Fruit fly (Drosophila melanogaster) whole organism, prepupa: ENCODE results near the gene Ythdc1.

ENCODE experiments used
- Blimp-1 ChIP-seq: fragments of 200-800 bp; sonication (Bioruptor generic); optimal IDR thresholded peaks from 3 replicates; lab custom pipeline; 2017; ENCODE audit warnings: missing biosample characterization, missing genetic modification characterization, mild to moderate bottlenecking, moderate library complexity, missing genetic modification reagents
- CG11294 ChIP-seq: fragments of 200-800 bp; sonication (Bioruptor generic); IDR thresholded peaks from 2 replicates; pipeline ENCODE4 v1.3.6; 2022; ENCODE audit warnings: missing biosample characterization, missing genetic modification characterization
- CG11762 ChIP-seq: fragments of 200-800 bp; sonication (Bioruptor generic); optimal IDR thresholded peaks from 3 replicates; lab custom pipeline; 2016; ENCODE audit warnings: missing biosample characterization, missing genetic modification characterization; ENCODE audit not compliant: insufficient read depth
- CG16779 ChIP-seq: fragments of 200-800 bp; sonication (Bioruptor generic); optimal IDR thresholded peaks from 3 replicates; lab custom pipeline; 2017; ENCODE audit warnings: missing biosample characterization, mild to moderate bottlenecking, missing genetic modification characterization
- CG3032 ChIP-seq: fragments of 200-800 bp; optimal IDR thresholded peaks from 2 replicates; lab custom pipeline; 2019; ENCODE audit warnings: missing biosample characterization, mild to moderate bottlenecking, missing genetic modification characterization, moderate library complexity
- CG31627 ChIP-seq: fragments of 200-800 bp; sonication (Bioruptor generic); optimal IDR thresholded peaks from 3 replicates; lab custom pipeline; 2016; ENCODE audit warnings: missing biosample characterization, missing genetic modification characterization
- CG32006 ChIP-seq: fragments of 200-800 bp; sonication (Bioruptor generic); optimal IDR thresholded peaks from 3 replicates; lab custom pipeline; 2017; ENCODE audit warnings: missing biosample characterization, mild to moderate bottlenecking, missing genetic modification characterization
- CG6163 ChIP-seq: fragments of 200-800 bp; sonication (Bioruptor generic); IDR thresholded peaks from 3 replicates; pipeline ENCODE4 v1.3.6; 2022; ENCODE audit warnings: missing biosample characterization, missing genetic modification characterization
- CG6276 ChIP-seq: fragments of 200-800 bp; sonication (Bioruptor generic); optimal IDR thresholded peaks from 2 replicates; lab custom pipeline; 2017; ENCODE audit warnings: missing biosample characterization, mild to moderate bottlenecking, missing genetic modification characterization
- CG6792 ChIP-seq: fragments of 200-800 bp; sonication (Bioruptor generic); optimal IDR thresholded peaks from 3 replicates; lab custom pipeline; 2016; ENCODE audit warnings: missing biosample characterization, missing genetic modification characterization
- CG6808 ChIP-seq: fragments of 200-800 bp; sonication (Bioruptor generic); optimal IDR thresholded peaks from 3 replicates; lab custom pipeline; 2017; ENCODE audit warnings: missing biosample characterization, missing genetic modification characterization, mild to moderate bottlenecking, moderate library complexity, missing genetic modification reagents
- CG7368 ChIP-seq: fragments of 200-800 bp; sonication (Bioruptor generic); optimal IDR thresholded peaks from 3 replicates; lab custom pipeline; 2016; ENCODE audit warnings: missing biosample characterization, missing genetic modification characterization
- CG8319 ChIP-seq: fragments of 200-800 bp; sonication (Bioruptor generic); optimal IDR thresholded peaks from 3 replicates; lab custom pipeline; 2016; ENCODE audit warnings: missing biosample characterization, missing genetic modification characterization
- CG8632 ChIP-seq: fragments of 200-800 bp; sonication (Bioruptor generic); optimal IDR thresholded peaks from 3 replicates; lab custom pipeline; 2016; ENCODE audit warnings: missing biosample characterization, missing genetic modification characterization
- CG9139 ChIP-seq: fragments of 200-800 bp; sonication (Bioruptor generic); optimal IDR thresholded peaks from 3 replicates; lab custom pipeline; 2017; ENCODE audit warnings: missing biosample characterization, mild to moderate bottlenecking, missing genetic modification characterization
- Ets21C ChIP-seq: fragments of 200-800 bp; sonication (Bioruptor generic); optimal IDR thresholded peaks from 3 replicates; lab custom pipeline; 2016; ENCODE audit warnings: missing biosample characterization, missing genetic modification characterization
- Ets96B ChIP-seq: fragments of 200-800 bp; optimal IDR thresholded peaks from 2 replicates; lab custom pipeline; 2019; ENCODE audit warnings: missing biosample characterization, mild to moderate bottlenecking, missing genetic modification characterization, moderate library complexity
- Hr39 ChIP-seq: fragments of 200-800 bp; sonication (Bioruptor generic); optimal IDR thresholded peaks from 2 replicates; lab custom pipeline; 2016; ENCODE audit warnings: missing biosample characterization, missing genetic modification characterization
- Hr4 ChIP-seq: fragments of 200-800 bp; sonication (Bioruptor generic); optimal IDR thresholded peaks from 3 replicates; lab custom pipeline; 2016; ENCODE audit warnings: missing biosample characterization, missing genetic modification characterization
- Smox ChIP-seq: fragments of 200-800 bp; sonication (Bioruptor generic); optimal IDR thresholded peaks from 3 replicates; lab custom pipeline; 2016; ENCODE audit warnings: missing biosample characterization, missing genetic modification characterization
- Sox102F ChIP-seq: fragments of 200-800 bp; sonication (Bioruptor generic); optimal IDR thresholded peaks from 2 replicates; lab custom pipeline; 2016; ENCODE audit warnings: missing biosample characterization, mild to moderate bottlenecking, missing genetic modification characterization
- Sox14 ChIP-seq: fragments of 200-800 bp; sonication (Bioruptor generic); optimal IDR thresholded peaks from 3 replicates; lab custom pipeline; 2016; ENCODE audit warnings: missing biosample characterization, missing genetic modification characterization
- Sox15 ChIP-seq: fragments of 200-800 bp; sonication (Bioruptor generic); optimal IDR thresholded peaks from 3 replicates; lab custom pipeline; 2016; ENCODE audit warnings: missing biosample characterization, missing genetic modification characterization
- eg ChIP-seq: fragments of 200-800 bp; sonication (Bioruptor generic); IDR thresholded peaks from 3 replicates; pipeline ENCODE4 v1.3.6; 2022; ENCODE audit warnings: missing biosample characterization, missing genetic modification characterization
- esn ChIP-seq: fragments of 200-800 bp; sonication (Bioruptor generic); optimal IDR thresholded peaks from 2 replicates; lab custom pipeline; 2016; ENCODE audit warnings: missing biosample characterization, mild to moderate bottlenecking, missing genetic modification characterization, moderate library complexity
- fkh ChIP-seq: fragments of 200-800 bp; sonication (Bioruptor generic); optimal IDR thresholded peaks from 3 replicates; lab custom pipeline; 2017; ENCODE audit warnings: missing biosample characterization, mild to moderate bottlenecking, missing genetic modification characterization, moderate library complexity
- lz ChIP-seq: fragments of 200-800 bp; sonication (Bioruptor generic); optimal IDR thresholded peaks from 3 replicates; lab custom pipeline; 2016; ENCODE audit warnings: missing biosample characterization, missing genetic modification characterization
- net ChIP-seq: fragments of 200-800 bp; sonication (Bioruptor generic); optimal IDR thresholded peaks from 3 replicates; lab custom pipeline; 2016; ENCODE audit warnings: missing biosample characterization, missing genetic modification characterization
- vri ChIP-seq: fragments of 200-800 bp; sonication (Bioruptor generic); optimal IDR thresholded peaks from 3 replicates; lab custom pipeline; 2016; ENCODE audit warnings: missing biosample characterization, mild to moderate bottlenecking, missing genetic modification characterization

Gene Ythdc1

DNA sequence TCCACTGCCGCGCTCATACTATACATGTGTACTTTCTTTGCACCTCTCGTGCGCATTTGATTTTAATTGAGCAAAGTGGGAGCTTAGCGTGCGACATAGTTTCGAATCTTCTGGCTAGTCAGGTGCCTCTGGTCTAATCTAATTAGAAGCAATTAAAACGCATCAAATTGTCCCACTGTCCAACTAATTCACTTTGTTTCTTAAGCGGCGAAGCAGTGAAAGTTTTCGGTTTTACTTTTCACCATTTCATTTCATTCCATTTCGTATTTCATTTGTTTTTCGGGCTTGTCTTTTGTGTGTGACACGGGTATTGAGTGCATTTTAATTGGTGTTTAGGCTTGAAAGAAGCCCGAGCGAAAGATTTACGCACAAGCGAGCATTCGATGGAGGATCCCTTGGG is 21.5 kb downstream of the Ythdc1 start:
- no peak for TF ChIP-seq CG8319 (GFP tag; lab: Kevin White, UChicago)
- no peak for TF ChIP-seq esn (GFP tag; lab: Kevin White, UChicago)
- TF ChIP-seq CG8632 = no peak
- no peak for TF ChIP-seq CG16779 (tag; lab: Kevin White, UChicago)
- TF ChIP-seq Blimp-1 (GFP tag; lab: Kevin White, UChicago) = peak; percentile 44

DNA sequence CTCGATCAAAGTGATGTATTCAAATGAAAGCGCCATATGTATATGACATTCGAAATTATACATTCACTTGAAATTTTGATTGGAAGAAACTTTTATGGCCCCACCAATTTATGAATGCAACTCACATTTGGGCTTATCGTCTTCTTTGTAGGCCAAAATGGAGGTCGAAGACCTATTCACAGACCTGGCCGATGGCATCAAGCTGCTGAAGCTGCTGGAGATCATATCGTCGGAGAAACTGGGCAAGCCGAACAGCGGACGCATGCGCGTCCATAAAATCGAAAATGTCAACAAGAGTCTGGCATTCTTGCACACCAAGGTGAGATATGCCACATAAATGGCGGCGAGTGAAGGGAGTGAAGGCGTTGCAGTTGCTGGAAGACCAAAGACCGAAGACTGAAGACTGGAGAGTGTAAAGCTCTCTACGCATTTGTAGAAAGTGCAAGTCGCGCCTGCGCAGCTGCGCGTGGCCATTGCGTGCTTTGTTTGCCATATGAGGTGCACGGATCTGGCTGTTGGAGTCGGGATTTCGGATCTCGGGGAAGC is 22.1 kb downstream of the Ythdc1 start:
- TF ChIP-seq CG16779 (tag; lab: Kevin White, UChicago) = no peak
- no peak for TF ChIP-seq CG7368 (GFP tag; lab: Kevin White, UChicago)
- TF ChIP-seq Ets21C (GFP tag; lab: Kevin White, UChicago) = no peak
- TF ChIP-seq CG6276 (GFP tag; lab: Kevin White, UChicago) = no peak
- TF ChIP-seq Hr4 (GFP tag; lab: Kevin White, UChicago) = no peak
- no peak for TF ChIP-seq Ets96B (tag; lab: Kevin White, UChicago)
- no peak for TF ChIP-seq CG11762 (GFP tag; lab: Kevin White, UChicago)
- no peak for TF ChIP-seq esn (GFP tag; lab: Kevin White, UChicago)
- no peak for TF ChIP-seq CG6163 (GFP tag; lab: Robert Waterston, UW)
- TF ChIP-seq CG9139 (GFP tag; lab: Kevin White, UChicago) = no peak
- no peak for TF ChIP-seq CG3032 (tag; lab: Kevin White, UChicago)
- no peak for TF ChIP-seq CG32006 (GFP tag; lab: Kevin White, UChicago)
- TF ChIP-seq CG8632 = no peak
- no peak for TF ChIP-seq CG11294 (GFP tag; lab: Robert Waterston, UW)
- TF ChIP-seq CG31627 (GFP tag; lab: Kevin White, UChicago) = no peak
- no peak for TF ChIP-seq CG8319 (GFP tag; lab: Kevin White, UChicago)
- TF ChIP-seq lz = no peak
- no peak for TF ChIP-seq Sox102F (GFP tag; lab: Kevin White, UChicago)
- no peak for TF ChIP-seq Sox14 (GFP tag; lab: Kevin White, UChicago)

DNA sequence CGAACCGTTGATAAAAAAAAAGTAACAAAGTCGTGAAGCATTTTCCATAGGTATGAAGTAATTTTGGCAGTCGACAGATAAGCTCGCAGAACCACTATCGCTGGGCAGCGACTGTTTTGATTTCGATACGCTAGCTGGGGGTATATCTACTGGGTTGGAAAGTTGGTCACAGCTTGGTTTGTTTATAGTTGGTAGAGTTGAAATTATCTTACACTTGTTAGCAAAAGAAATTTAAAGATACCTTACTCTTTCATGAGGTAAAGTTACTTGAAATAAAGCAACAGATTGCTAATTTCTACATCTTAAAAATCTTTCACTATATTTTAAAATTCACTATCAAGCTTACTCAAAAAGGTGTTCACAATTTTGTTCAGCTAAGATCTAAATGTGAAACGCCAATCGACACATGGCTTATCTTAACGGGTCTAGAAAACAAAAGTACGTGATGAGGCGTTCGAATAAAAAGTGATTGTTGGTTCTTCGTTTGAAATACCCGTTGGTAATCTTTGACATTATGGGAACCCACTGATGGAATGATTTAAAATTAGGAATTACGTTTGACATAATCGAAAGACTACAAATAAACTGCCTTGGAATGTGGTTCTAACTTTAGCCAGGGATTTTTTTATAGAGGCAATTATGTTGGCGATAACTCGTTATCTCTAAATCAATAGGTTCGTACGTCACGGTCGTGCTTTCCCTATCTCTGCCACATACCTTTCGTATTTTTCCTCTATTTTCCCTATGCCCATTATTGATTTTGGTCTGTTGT is 23.2 kb downstream of the Ythdc1 start:
- TF ChIP-seq vri = peak; percentile 78
- TF ChIP-seq CG6792 (GFP tag; lab: Kevin White, UChicago) = no peak

DNA sequence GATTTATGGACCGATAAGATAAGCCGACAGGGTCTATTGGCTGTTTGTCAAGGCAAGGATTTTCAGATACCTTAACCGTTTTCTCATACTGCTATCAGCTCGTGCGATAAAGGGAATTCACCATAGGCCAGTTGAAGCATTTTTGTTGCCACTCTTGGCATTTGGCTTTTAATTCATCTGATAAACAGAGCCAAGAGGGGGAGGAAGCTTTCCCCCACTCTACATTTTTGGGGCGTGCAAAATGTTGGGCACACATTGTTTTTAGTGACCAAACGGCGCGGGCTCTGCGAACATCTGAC is 24.2 kb downstream of the Ythdc1 start:
- no peak for TF ChIP-seq Hr4 (GFP tag; lab: Kevin White, UChicago)
- TF ChIP-seq Sox15 (GFP tag; lab: Kevin White, UChicago) = no peak
- TF ChIP-seq, all 60 proteins: peak for 0

DNA sequence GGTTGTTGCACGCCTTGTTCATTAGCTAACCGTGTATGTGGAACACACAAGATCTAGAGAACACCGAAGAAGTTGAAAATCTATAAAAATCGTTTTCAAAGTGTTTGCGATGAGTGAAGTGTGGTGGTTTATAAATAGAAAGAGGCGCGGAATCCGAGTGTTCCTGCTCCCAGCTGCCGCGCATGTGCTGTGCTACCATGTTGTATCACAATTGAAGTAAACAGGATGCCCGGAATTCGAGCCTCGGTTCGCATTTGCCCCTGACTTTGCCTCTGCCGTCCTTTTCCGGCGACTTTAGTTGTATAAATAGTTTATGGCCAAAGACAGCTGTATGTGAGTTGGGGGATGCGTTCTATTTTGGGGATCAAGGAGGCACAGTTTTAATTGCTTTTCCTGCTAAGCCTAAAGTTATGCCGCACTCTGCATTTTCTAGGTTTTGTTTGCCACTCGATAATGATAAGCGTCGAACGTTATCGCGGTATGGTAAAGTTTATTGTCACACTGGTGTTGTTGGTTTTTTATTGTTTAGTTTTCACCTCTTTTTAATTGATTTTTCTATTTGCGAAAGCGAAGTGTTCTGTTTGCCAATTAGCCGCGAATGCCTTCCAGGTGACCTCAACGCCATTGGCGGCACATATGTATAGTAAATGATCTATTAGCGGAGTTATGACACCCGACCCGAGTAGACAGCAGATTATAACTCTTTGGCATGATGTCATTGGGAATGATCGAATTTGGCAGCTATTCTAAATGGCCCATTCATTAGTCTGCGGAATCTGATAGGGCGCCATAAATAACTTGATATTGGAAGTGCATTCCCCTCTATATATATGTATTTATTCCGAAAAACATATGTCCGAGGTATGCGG is 24.8 kb downstream of the Ythdc1 start:
- TF ChIP-seq Smox (GFP tag; lab: Kevin White, UChicago) (no peak), fkh (GFP tag; lab: Kevin White, UChicago) (peak; percentile 31), Hr39 (GFP tag; lab: Kevin White, UChicago) (no peak), CG6808 (peak; percentile 6), eg (GFP tag; lab: Robert Waterston, UW) (peak; percentile 36; the same call in 1 of the 3 replicates), net (GFP tag; lab: Kevin White, UChicago) (peak; percentile 16), vri (peak; percentile 70)
